Fruit fly (Drosophila melanogaster) whole organism, prepupa: Measurements from ENCODE around the gene Cbl.
A peak's percentile ranks its signal among the peaks of the same experiment; 100 is the strongest.

ENCODE experiments used
- CG10631 ChIP-seq: fragments of 200-800 bp; sonication (Bioruptor generic); optimal IDR thresholded peaks from 2 replicates; lab custom pipeline; 2016; ENCODE audit warnings: missing biosample characterization, missing genetic modification characterization
- CG11762 ChIP-seq: fragments of 200-800 bp; sonication (Bioruptor generic); optimal IDR thresholded peaks from 3 replicates; lab custom pipeline; 2016; ENCODE audit warnings: missing biosample characterization, missing genetic modification characterization; ENCODE audit not compliant: insufficient read depth
- CG11902 ChIP-seq: fragments of 200-800 bp; sonication (Bioruptor generic); optimal IDR thresholded peaks from 3 replicates; lab custom pipeline; 2016; ENCODE audit warnings: missing biosample characterization, missing genetic modification characterization
- CG15336 ChIP-seq: fragments of 200-800 bp; sonication (Bioruptor generic); IDR thresholded peaks from 2 replicates; pipeline ENCODE4 v1.3.6; 2022; ENCODE audit warnings: missing biosample characterization, missing genetic modification characterization
- CG1621 ChIP-seq: fragments of 200-800 bp; sonication (Bioruptor generic); optimal IDR thresholded peaks from 3 replicates; lab custom pipeline; 2018; ENCODE audit warnings: missing biosample characterization, mild to moderate bottlenecking, missing genetic modification characterization
- CG16779 ChIP-seq: fragments of 200-800 bp; sonication (Bioruptor generic); optimal IDR thresholded peaks from 3 replicates; lab custom pipeline; 2017; ENCODE audit warnings: missing biosample characterization, mild to moderate bottlenecking, missing genetic modification characterization
- CG3032 ChIP-seq: fragments of 200-800 bp; optimal IDR thresholded peaks from 2 replicates; lab custom pipeline; 2019; ENCODE audit warnings: missing biosample characterization, mild to moderate bottlenecking, missing genetic modification characterization, moderate library complexity
- CG31627 ChIP-seq: fragments of 200-800 bp; sonication (Bioruptor generic); optimal IDR thresholded peaks from 3 replicates; lab custom pipeline; 2016; ENCODE audit warnings: missing biosample characterization, missing genetic modification characterization
- CG34406 ChIP-seq: fragments of 200-800 bp; sonication (Bioruptor generic); optimal IDR thresholded peaks from 3 replicates; lab custom pipeline; 2016; ENCODE audit warnings: missing biosample characterization, missing genetic modification characterization
- CG4318 ChIP-seq: fragments of 200-800 bp; sonication (Bioruptor generic); optimal IDR thresholded peaks from 3 replicates; lab custom pipeline; 2017; ENCODE audit warnings: missing biosample characterization, mild to moderate bottlenecking, missing genetic modification characterization
- CG6163 ChIP-seq: fragments of 200-800 bp; sonication (Bioruptor generic); IDR thresholded peaks from 3 replicates; pipeline ENCODE4 v1.3.6; 2022; ENCODE audit warnings: missing biosample characterization, missing genetic modification characterization
- CG6276 ChIP-seq: fragments of 200-800 bp; sonication (Bioruptor generic); optimal IDR thresholded peaks from 2 replicates; lab custom pipeline; 2017; ENCODE audit warnings: missing biosample characterization, mild to moderate bottlenecking, missing genetic modification characterization
- CG6808 ChIP-seq: fragments of 200-800 bp; sonication (Bioruptor generic); optimal IDR thresholded peaks from 3 replicates; lab custom pipeline; 2017; ENCODE audit warnings: missing biosample characterization, missing genetic modification characterization, mild to moderate bottlenecking, moderate library complexity, missing genetic modification reagents
- CG7368 ChIP-seq: fragments of 200-800 bp; sonication (Bioruptor generic); optimal IDR thresholded peaks from 3 replicates; lab custom pipeline; 2016; ENCODE audit warnings: missing biosample characterization, missing genetic modification characterization
- CG8319 ChIP-seq: fragments of 200-800 bp; sonication (Bioruptor generic); optimal IDR thresholded peaks from 3 replicates; lab custom pipeline; 2016; ENCODE audit warnings: missing biosample characterization, missing genetic modification characterization
- CG8632 ChIP-seq: fragments of 200-800 bp; sonication (Bioruptor generic); optimal IDR thresholded peaks from 3 replicates; lab custom pipeline; 2016; ENCODE audit warnings: missing biosample characterization, missing genetic modification characterization
- Eip75B ChIP-seq: fragments of 200-800 bp; sonication (Bioruptor generic); optimal IDR thresholded peaks from 3 replicates; lab custom pipeline; 2016; ENCODE audit warnings: missing biosample characterization, missing genetic modification characterization
- Eip78C ChIP-seq: fragments of 200-800 bp; sonication (Bioruptor generic); peaks from one replicate; lab custom pipeline; 2016; ENCODE audit warnings: missing biosample characterization, missing genetic modification characterization
- Eip93F ChIP-seq: fragments of 200-800 bp; sonication (Bioruptor generic); optimal IDR thresholded peaks from 2 replicates; lab custom pipeline; 2016; ENCODE audit warnings: missing biosample characterization, mild to moderate bottlenecking, missing genetic modification characterization
- Ets96B ChIP-seq: fragments of 200-800 bp; optimal IDR thresholded peaks from 2 replicates; lab custom pipeline; 2019; ENCODE audit warnings: missing biosample characterization, mild to moderate bottlenecking, missing genetic modification characterization, moderate library complexity
- Gug ChIP-seq: fragments of 200-800 bp; sonication (Bioruptor generic); IDR thresholded peaks from 2 replicates; pipeline ENCODE4 v1.3.6; 2022; ENCODE audit warnings: missing biosample characterization, missing genetic modification characterization
- Hr38 ChIP-seq: sonication (Bioruptor generic); optimal IDR thresholded peaks from 2 replicates; lab custom pipeline; 2016; ENCODE audit warnings: missing biosample characterization, missing genetic modification characterization
- Lpt ChIP-seq: fragments of 200-800 bp; sonication (Bioruptor generic); optimal IDR thresholded peaks from 3 replicates; lab custom pipeline; 2016; ENCODE audit warnings: missing biosample characterization, missing genetic modification characterization
- OdsH ChIP-seq: fragments of 200-800 bp; sonication (Bioruptor generic); optimal IDR thresholded peaks from 3 replicates; lab custom pipeline; 2016; ENCODE audit warnings: missing biosample characterization, missing genetic modification characterization
- Smox ChIP-seq: fragments of 200-800 bp; sonication (Bioruptor generic); optimal IDR thresholded peaks from 3 replicates; lab custom pipeline; 2016; ENCODE audit warnings: missing biosample characterization, missing genetic modification characterization
- Sox102F ChIP-seq: fragments of 200-800 bp; sonication (Bioruptor generic); optimal IDR thresholded peaks from 2 replicates; lab custom pipeline; 2016; ENCODE audit warnings: missing biosample characterization, mild to moderate bottlenecking, missing genetic modification characterization
- Sox14 ChIP-seq: fragments of 200-800 bp; sonication (Bioruptor generic); optimal IDR thresholded peaks from 3 replicates; lab custom pipeline; 2016; ENCODE audit warnings: missing biosample characterization, missing genetic modification characterization
- achi ChIP-seq: fragments of 200-800 bp; sonication (Bioruptor generic); optimal IDR thresholded peaks from 3 replicates; lab custom pipeline; 2016; ENCODE audit warnings: missing biosample characterization, missing genetic modification characterization
- acj6 ChIP-seq: fragments of 200-800 bp; sonication (Bioruptor generic); optimal IDR thresholded peaks from 3 replicates; lab custom pipeline; 2016; ENCODE audit warnings: missing biosample characterization, missing genetic modification characterization
- cyc ChIP-seq: fragments of 200-800 bp; sonication (Bioruptor generic); optimal IDR thresholded peaks from 3 replicates; lab custom pipeline; 2016; ENCODE audit warnings: missing biosample characterization, missing genetic modification characterization
- dac ChIP-seq: fragments of 200-800 bp; sonication (Bioruptor generic); optimal IDR thresholded peaks from 2 replicates; lab custom pipeline; 2017; ENCODE audit warnings: missing biosample characterization, mild to moderate bottlenecking, missing genetic modification characterization
- dsx ChIP-seq: fragments of 200-800 bp; optimal IDR thresholded peaks from 3 replicates; lab custom pipeline; 2019; ENCODE audit warnings: missing biosample characterization, mild to moderate bottlenecking, missing genetic modification characterization, moderate library complexity; ENCODE audit not compliant: poor library complexity, severe bottlenecking
- eg ChIP-seq: fragments of 200-800 bp; sonication (Bioruptor generic); IDR thresholded peaks from 3 replicates; pipeline ENCODE4 v1.3.6; 2022; ENCODE audit warnings: missing biosample characterization, missing genetic modification characterization
- esn ChIP-seq: fragments of 200-800 bp; sonication (Bioruptor generic); optimal IDR thresholded peaks from 2 replicates; lab custom pipeline; 2016; ENCODE audit warnings: missing biosample characterization, mild to moderate bottlenecking, missing genetic modification characterization, moderate library complexity
- fd59A ChIP-seq: fragments of 200-800 bp; sonication (Bioruptor generic); optimal IDR thresholded peaks from 2 replicates; lab custom pipeline; 2017; ENCODE audit warnings: missing biosample characterization, mild to moderate bottlenecking, missing genetic modification characterization, missing genetic modification reagents
- fd85E ChIP-seq: fragments of 200-800 bp; sonication (Bioruptor generic); optimal IDR thresholded peaks from 3 replicates; lab custom pipeline; 2016; ENCODE audit warnings: missing biosample characterization, missing genetic modification characterization
- fkh ChIP-seq: fragments of 200-800 bp; sonication (Bioruptor generic); optimal IDR thresholded peaks from 3 replicates; lab custom pipeline; 2017; ENCODE audit warnings: missing biosample characterization, mild to moderate bottlenecking, missing genetic modification characterization, moderate library complexity
- lz ChIP-seq: fragments of 200-800 bp; sonication (Bioruptor generic); optimal IDR thresholded peaks from 3 replicates; lab custom pipeline; 2016; ENCODE audit warnings: missing biosample characterization, missing genetic modification characterization
- net ChIP-seq: fragments of 200-800 bp; sonication (Bioruptor generic); optimal IDR thresholded peaks from 3 replicates; lab custom pipeline; 2016; ENCODE audit warnings: missing biosample characterization, missing genetic modification characterization
- pdm3 ChIP-seq: fragments of 200-800 bp; sonication (Bioruptor generic); optimal IDR thresholded peaks from 3 replicates; lab custom pipeline; 2016; ENCODE audit warnings: missing biosample characterization, missing genetic modification characterization
- salr ChIP-seq, 2 experiments: fragments of 200-800 bp; sonication (Bioruptor generic); optimal IDR thresholded peaks; 3 replicates each; lab custom pipeline; 2016 to 2018; ENCODE audit warnings: missing biosample characterization in 2 of 2, missing genetic modification characterization in 2 of 2, mild to moderate bottlenecking in 1 of 2
- spab ChIP-seq: fragments of 200-800 bp; sonication (Bioruptor generic); optimal IDR thresholded peaks from 2 replicates; lab custom pipeline; 2017; ENCODE audit warnings: missing biosample characterization, mild to moderate bottlenecking, missing genetic modification characterization, missing genetic modification reagents
- svp ChIP-seq: fragments of 200-800 bp; sonication (Bioruptor generic); peaks from one replicate; lab custom pipeline; 2016; ENCODE audit warnings: missing biosample characterization, missing genetic modification characterization
- topi ChIP-seq: fragments of 200-800 bp; sonication (Bioruptor generic); optimal IDR thresholded peaks from 3 replicates; lab custom pipeline; 2016; ENCODE audit warnings: missing biosample characterization, missing genetic modification characterization

Gene Cbl

DNA sequence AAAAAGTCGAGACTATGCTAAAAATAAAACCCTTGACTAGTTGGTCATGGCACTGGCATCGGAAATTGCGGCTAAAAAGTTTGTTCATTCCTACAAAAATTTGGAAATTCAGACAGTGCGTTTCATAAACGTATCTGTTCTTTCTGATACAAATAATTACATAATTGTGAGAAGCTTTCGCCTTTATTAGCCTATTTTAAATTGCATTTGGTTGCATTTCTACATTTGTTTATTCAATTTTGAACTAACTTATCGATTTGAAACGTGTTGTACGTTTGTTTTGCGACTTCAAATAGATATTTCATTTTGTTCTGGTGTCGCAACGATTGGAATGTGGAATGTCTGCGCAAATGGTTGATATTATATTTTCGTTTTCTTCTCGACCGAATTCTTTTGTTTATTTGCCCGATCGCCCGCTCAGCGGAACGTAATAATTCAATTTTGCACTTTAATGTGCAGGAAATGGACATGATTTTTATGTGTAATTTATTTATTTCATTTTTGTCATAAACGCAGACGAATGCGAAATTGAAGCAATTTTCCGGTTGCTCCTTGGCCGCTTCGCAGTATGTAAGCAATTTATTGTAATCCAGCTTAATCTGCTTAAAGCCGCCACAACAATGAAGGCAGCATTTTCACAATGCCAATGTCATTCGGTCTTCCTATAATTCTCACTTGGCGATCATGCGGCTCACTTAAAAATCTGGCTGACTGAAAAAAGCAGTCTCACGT, 21.5 kb downstream of the Cbl start:
- peak; percentile 23 for TF ChIP-seq fkh (GFP tag; lab: Kevin White, UChicago)
- TF ChIP-seq CG34406 (GFP tag; lab: Kevin White, UChicago), result no peak
- TF ChIP-seq, all 60 proteins: peak for 1

DNA sequence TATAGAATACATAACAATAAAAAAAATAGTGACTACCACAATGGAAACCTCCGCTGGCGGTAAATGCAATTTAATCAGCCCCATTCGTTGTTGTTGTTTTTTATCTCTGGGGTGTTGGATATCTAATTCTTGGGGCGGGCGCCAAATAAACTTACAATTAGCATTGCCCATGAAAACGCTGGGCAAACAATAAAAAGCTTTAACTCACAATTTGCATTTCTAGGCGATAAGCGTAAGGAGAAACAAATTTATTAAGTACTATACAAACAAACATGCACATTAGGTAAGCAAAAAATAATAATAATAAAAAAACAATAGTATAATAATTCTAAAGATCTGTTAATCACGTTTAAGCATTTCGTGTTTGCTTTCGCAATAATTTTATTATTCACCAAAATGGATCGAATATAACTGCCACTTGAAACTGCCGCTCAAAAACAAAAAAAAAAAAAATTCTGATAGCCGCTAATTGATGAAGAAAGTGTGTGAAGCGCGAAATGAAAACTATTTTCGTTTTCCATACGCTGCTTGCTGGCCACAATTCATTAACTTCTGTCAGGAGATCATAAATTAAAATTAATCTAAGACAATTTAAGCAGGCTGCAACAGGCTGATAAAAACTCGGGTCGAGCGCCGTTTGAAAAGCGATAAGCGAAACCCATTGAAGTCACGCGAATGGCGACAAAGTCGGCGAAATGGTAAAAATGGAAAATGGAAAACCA, 23.2 kb downstream of the Cbl start:
- TF ChIP-seq fkh (GFP tag; lab: Kevin White, UChicago) (peak; percentile 10), Sox102F (GFP tag; lab: Kevin White, UChicago) (no peak), Smox (GFP tag; lab: Kevin White, UChicago) (no peak), Hr38 (no peak)

DNA sequence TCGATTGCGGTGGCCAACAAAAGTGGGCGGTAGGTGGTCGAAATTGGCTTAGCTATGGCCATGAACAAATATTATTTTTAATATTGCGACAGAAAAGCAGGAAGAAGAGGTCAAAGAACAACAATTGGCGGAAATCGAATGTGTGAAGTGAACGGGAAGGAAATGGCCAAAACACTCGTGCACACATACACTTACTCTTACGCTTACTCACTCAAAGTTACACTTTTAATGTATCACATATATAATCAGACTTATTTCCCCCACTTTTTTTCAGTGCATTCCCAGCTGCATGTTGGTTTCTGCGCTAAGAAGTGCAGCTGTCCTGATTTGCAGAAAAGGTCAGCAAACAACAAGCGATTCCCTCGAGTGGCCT, 23.7 kb downstream of the Cbl start:
- TF ChIP-seq salr (GFP tag; optimal IDR thresholded peaks at IDR 0.05; lab: Kevin White, UChicago), result peak in 1 of 2 experiments; percentile 44
- peak; percentile 1 for TF ChIP-seq CG8319 (GFP tag; lab: Kevin White, UChicago)
- TF ChIP-seq Sox102F (GFP tag; lab: Kevin White, UChicago), result peak; percentile 6
- peak; percentile 53 for TF ChIP-seq Smox (GFP tag; lab: Kevin White, UChicago)
- peak; percentile 24 for TF ChIP-seq CG3032
- peak; percentile 63; the same call in 2 of the 3 replicates for TF ChIP-seq eg
- no peak for TF ChIP-seq CG1621 (tag; lab: Kevin White, UChicago)
- peak; percentile 68 for TF ChIP-seq esn
- no peak for TF ChIP-seq fd85E (GFP tag; lab: Kevin White, UChicago)
- TF ChIP-seq Hr38, result no peak
- peak; percentile 91 for TF ChIP-seq Eip78C
- peak; percentile 23 for TF ChIP-seq CG34406 (GFP tag; lab: Kevin White, UChicago)
- peak; percentile 59 for TF ChIP-seq Eip75B
- TF ChIP-seq OdsH, result peak; percentile 24
- peak; percentile 48 for TF ChIP-seq CG11762 (GFP tag; lab: Kevin White, UChicago)
- TF ChIP-seq cyc (GFP tag; lab: Kevin White, UChicago), result peak; percentile 41
- TF ChIP-seq Ets96B (tag; lab: Kevin White, UChicago), result peak; percentile 20
- TF ChIP-seq Eip93F (GFP tag; lab: Kevin White, UChicago), result no peak
- peak; percentile 41 for TF ChIP-seq achi (GFP tag; lab: Kevin White, UChicago)
- no peak for TF ChIP-seq CG4318 (GFP tag; lab: Kevin White, UChicago)
- peak; percentile 40 for TF ChIP-seq net (GFP tag; lab: Kevin White, UChicago)
- peak; percentile 13 for TF ChIP-seq acj6
- peak; percentile 12 for TF ChIP-seq dac (GFP tag; lab: Kevin White, UChicago)
- peak; percentile 50 for TF ChIP-seq CG6808
- no peak for TF ChIP-seq CG11902 (GFP tag; lab: Kevin White, UChicago)
- peak; percentile 32 for TF ChIP-seq CG8632
- TF ChIP-seq Sox14, result peak; percentile 24
- peak; percentile 4 for TF ChIP-seq CG7368
- TF ChIP-seq fd59A, result no peak
- peak; percentile 51 for TF ChIP-seq pdm3 (GFP tag; lab: Kevin White, UChicago)
- peak; percentile 15 for TF ChIP-seq spab (GFP tag; lab: Kevin White, UChicago)
- TF ChIP-seq lz (GFP tag; lab: Kevin White, UChicago), result peak; percentile 55
- peak; percentile 44; the same call in 1 of the 2 replicates for TF ChIP-seq Gug (GFP tag; lab: Robert Waterston, UW)
- peak; percentile 86 for TF ChIP-seq svp (GFP tag; lab: Kevin White, UChicago)
- no peak for TF ChIP-seq CG16779 (tag; lab: Kevin White, UChicago)
- peak; percentile 39 for TF ChIP-seq dsx (GFP tag; lab: Kevin White, UChicago)
- TF ChIP-seq CG31627 (GFP tag; lab: Kevin White, UChicago), result peak; percentile 42
- peak; percentile 41 for TF ChIP-seq CG10631
- peak; percentile 52; the same call in 1 of the 3 replicates for TF ChIP-seq CG6163 (GFP tag; lab: Robert Waterston, UW)
- peak; percentile 55 for TF ChIP-seq topi
- TF ChIP-seq CG15336 (GFP tag; lab: Robert Waterston, UW), result 0 out of 2 replicates have a peak, but pooled peaks have one; percentile 13
- TF ChIP-seq CG6276 (GFP tag; lab: Kevin White, UChicago), result peak; percentile 70
- TF ChIP-seq Lpt (GFP tag; lab: Kevin White, UChicago), result peak; percentile 14
